Worm (Caenorhabditis elegans): ENCODE measurements around the gene M110.8.

DNA sequence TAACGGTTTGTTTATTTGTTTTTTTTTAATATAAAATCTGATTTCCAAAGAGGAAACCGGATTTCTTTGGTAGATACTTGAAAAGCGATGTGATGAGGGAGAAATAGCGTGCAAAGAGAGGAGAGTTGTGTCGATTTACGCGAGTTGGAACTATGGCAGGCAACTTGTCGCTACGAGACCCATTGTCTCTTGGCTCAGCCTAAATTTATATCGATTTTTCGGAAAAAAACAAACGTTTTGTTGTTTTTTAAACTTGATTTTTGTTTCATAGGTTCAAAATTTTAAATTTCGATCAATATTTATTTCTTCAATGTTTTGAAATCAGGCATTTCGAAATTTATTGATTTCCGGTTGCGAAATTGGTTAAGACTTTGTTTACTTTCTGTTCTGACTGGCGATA is 7.1 kb upstream of the M110.8 start, which contains the start of gene M110.3:
- TF ChIP-seq nhr-28 (tag; optimal IDR thresholded peaks at IDR 0.05) (no peak), nhr-76 (tag; optimal IDR thresholded peaks at IDR 0.05) (no peak), eor-1 (tag; optimal IDR thresholded peaks at IDR 0.05) (no peak), ZK546.5 (tag; optimal IDR thresholded peaks at IDR 0.05) (no peak), ceh-9 (tag; optimal IDR thresholded peaks at IDR 0.05) (no peak), nhr-11 (tag; optimal IDR thresholded peaks at IDR 0.05) (no peak), nhr-23 (tag; optimal IDR thresholded peaks at IDR 0.05) (peak; percentile 73), tbx-2 (tag; optimal IDR thresholded peaks at IDR 0.05) (no peak)

All from whole organism, L3 larva.